Fruit fly (Drosophila melanogaster): ENCODE data around the gene Vps16A.
A peak's percentile ranks its signal among the peaks of the same experiment; 100 is the strongest.

The Vps16A gene

DNA sequence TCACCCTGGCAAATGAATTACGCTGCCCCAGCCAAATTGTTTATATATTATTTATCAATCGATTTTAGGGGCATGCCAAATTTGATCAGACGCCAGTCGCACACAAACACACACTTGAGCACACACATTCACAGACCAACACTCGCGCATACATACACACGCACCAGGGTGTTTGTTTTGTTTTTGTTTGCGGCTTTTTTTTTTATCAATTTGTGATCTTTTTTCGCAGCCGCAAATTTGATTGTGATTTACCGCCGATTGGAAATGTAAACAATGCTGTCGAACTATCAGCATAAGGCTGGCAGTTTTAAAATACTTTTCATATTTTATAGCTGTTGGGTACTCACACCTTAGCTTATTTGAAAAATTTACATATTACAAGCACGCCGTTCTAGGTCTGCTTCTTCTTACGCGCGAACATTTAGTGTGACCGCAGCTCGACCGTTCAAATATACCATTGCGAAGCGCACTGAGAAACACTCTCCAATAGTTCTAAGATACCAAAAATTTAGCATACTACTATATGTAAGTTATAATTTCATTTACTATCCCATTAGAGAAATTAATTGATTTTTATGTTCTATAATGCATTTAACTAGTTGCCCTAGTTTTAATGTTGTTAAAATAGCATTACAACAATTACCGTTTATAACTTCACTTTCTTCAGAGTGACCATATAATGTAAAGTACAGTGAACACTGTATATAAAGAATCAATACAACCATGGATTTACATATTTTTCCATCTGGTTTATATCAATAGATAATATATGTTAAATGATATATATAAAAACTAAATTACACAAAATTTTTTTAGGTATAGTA lies 29.3 kb upstream of the Vps16A start, which contains the start of gene pum (continued):
- no peak for TF ChIP-seq CG7271 (tag; optimal IDR thresholded peaks at IDR 0.05)
- no peak for TF ChIP-seq Stat92E (GFP tag; optimal IDR thresholded peaks at IDR 0.05)
- TF ChIP-seq CG11504 (tag; optimal IDR thresholded peaks at IDR 0.05), result peak; percentile 69
- TF ChIP-seq vfl (GFP tag; optimal IDR thresholded peaks at IDR 0.05), result no peak
- TF ChIP-seq HmgD (GFP tag; optimal IDR thresholded peaks at IDR 0.05), result no peak
- TF ChIP-seq schlank (tag; optimal IDR thresholded peaks at IDR 0.05), result no peak
- peak; percentile 59 for TF ChIP-seq phol (tag; optimal IDR thresholded peaks at IDR 0.05)
- TF ChIP-seq Ets97D (GFP tag; optimal IDR thresholded peaks at IDR 0.05), result no peak
- no peak for TF ChIP-seq CG42726 (GFP tag; IDR thresholded peaks at IDR 0.05; ENCODE audit: partially characterized antibody)
- TF ChIP-seq Elba2 (GFP tag; optimal IDR thresholded peaks at IDR 0.05), result peak; percentile 1
- TF ChIP-seq grn (GFP tag; optimal IDR thresholded peaks at IDR 0.05), result peak; percentile 90
- no peak for TF ChIP-seq CG1233 (GFP tag; optimal IDR thresholded peaks at IDR 0.05)
- peak; percentile 38; the same call in 1 of the 2 replicates for TF ChIP-seq E2f1 (GFP tag; IDR thresholded peaks at IDR 0.05)
- TF ChIP-seq CG10321 (GFP tag; IDR thresholded peaks at IDR 0.05), result no peak
- no peak for TF ChIP-seq jing (GFP tag; optimal IDR thresholded peaks at IDR 0.05)
- TF ChIP-seq Atf6 (GFP tag; IDR thresholded peaks at IDR 0.05), result peak; percentile 37
- TF ChIP-seq CG31388 (GFP tag; optimal IDR thresholded peaks at IDR 0.05), result no peak
- no peak for TF ChIP-seq btn (GFP tag; optimal IDR thresholded peaks at IDR 0.05)
- peak; percentile 65 for TF ChIP-seq CG32532 (GFP tag; IDR thresholded peaks at IDR 0.05)
- TF ChIP-seq BtbVII (GFP tag; optimal IDR thresholded peaks at IDR 0.05), result no peak
- TF ChIP-seq trh (GFP tag; optimal IDR thresholded peaks at IDR 0.05), result no peak
- TF ChIP-seq Doc3 (GFP tag; IDR thresholded peaks at IDR 0.05; ENCODE audit: partially characterized antibody), result no peak
- TF ChIP-seq CG32767 (GFP tag; IDR thresholded peaks at IDR 0.05), result peak; percentile 6; the same call in 1 of the 2 replicates
- TF ChIP-seq CG3407 (GFP tag; optimal IDR thresholded peaks at IDR 0.05), result no peak
- TF ChIP-seq CG1647 (GFP tag; optimal IDR thresholded peaks at IDR 0.05), result no peak
- TF ChIP-seq Dfd (GFP tag; optimal IDR thresholded peaks at IDR 0.05), result no peak
- peak; percentile 69; the same call in 1 of the 2 replicates for TF ChIP-seq onecut (GFP tag; IDR thresholded peaks at IDR 0.05)
- no peak for TF ChIP-seq CG1792 (GFP tag; optimal IDR thresholded peaks at IDR 0.05)
- no peak for TF ChIP-seq zf30C (GFP tag; optimal IDR thresholded peaks at IDR 0.05)
- TF ChIP-seq CG1024 (GFP tag; IDR thresholded peaks at IDR 0.05), result no peak
- TF ChIP-seq CG13296 (GFP tag; optimal IDR thresholded peaks at IDR 0.05), result no peak
- no peak for TF ChIP-seq jumu (GFP tag; optimal IDR thresholded peaks at IDR 0.05)
- peak; percentile 45 for TF ChIP-seq CG9437 (GFP tag; optimal IDR thresholded peaks at IDR 0.05)
- TF ChIP-seq scrt (GFP tag; optimal IDR thresholded peaks at IDR 0.05), result no peak
- no peak for TF ChIP-seq abd-A (tag; optimal IDR thresholded peaks at IDR 0.05)
- TF ChIP-seq Nf-YA (GFP tag; IDR thresholded peaks at IDR 0.05), result no peak; the same call in 1 of the 2 replicates
- TF ChIP-seq CG18476 (GFP tag; optimal IDR thresholded peaks at IDR 0.05), result no peak
- TF ChIP-seq CG8388 (GFP tag; optimal IDR thresholded peaks at IDR 0.05), result peak; percentile 24
- no peak for TF ChIP-seq nerfin-1 (tag; optimal IDR thresholded peaks at IDR 0.05)
- TF ChIP-seq CG15011 (GFP tag; optimal IDR thresholded peaks at IDR 0.05), result peak; percentile 8
- TF ChIP-seq CG17568 (GFP tag; optimal IDR thresholded peaks at IDR 0.05), result peak; percentile 77
- TF ChIP-seq ind (GFP tag; optimal IDR thresholded peaks at IDR 0.05), result peak; percentile 13
- TF ChIP-seq tin (GFP tag; optimal IDR thresholded peaks at IDR 0.05), result no peak
- TF ChIP-seq CG4424 (GFP tag; optimal IDR thresholded peaks at IDR 0.05), result no peak
- TF ChIP-seq seq (GFP tag; IDR thresholded peaks at IDR 0.05), result no peak
- TF ChIP-seq lab (GFP tag; optimal IDR thresholded peaks at IDR 0.05), result no peak
- TF ChIP-seq CG4617 (GFP tag; optimal IDR thresholded peaks at IDR 0.05; ENCODE audit: borderline replicate concordance), result peak; percentile 4
- TF ChIP-seq Asciz (GFP tag; optimal IDR thresholded peaks at IDR 0.05), result no peak
- TF ChIP-seq cad (GFP tag; optimal IDR thresholded peaks at IDR 0.05), result no peak
